Worm (Caenorhabditis elegans): ENCODE results near the gene plp-2.

DNA sequence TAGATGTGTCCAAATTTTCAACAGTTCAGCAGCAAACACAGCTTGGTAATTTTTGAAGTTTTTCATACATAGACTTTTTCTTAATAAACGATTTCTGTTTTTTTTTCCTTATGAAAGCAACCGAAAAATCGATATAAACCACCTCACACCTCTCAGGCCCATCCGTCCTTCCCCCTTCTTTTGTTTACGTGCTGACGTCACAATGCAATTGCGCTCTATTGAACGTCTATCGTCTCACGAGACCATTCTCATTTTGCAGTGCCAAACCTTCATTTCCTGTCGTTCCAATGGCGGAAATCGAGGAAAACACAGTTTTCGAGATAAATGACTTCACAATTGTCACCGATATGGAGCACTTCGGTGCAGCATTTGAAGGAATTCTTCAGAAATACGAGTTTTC is 670 bp upstream of the plp-2 start, which contains the start of gene rbg-1:
- TF ChIP-seq flt-1 (GFP tag; IDR thresholded peaks at IDR 0.05): peak; percentile 25; the same call in 1 of the 2 replicates
- no peak for TF ChIP-seq tab-1 (GFP tag; IDR thresholded peaks at IDR 0.05)
- no peak for TF ChIP-seq ztf-23 (GFP tag; IDR thresholded peaks at IDR 0.05)

Data from whole organism, midembryonic.